Worm (Caenorhabditis elegans): Measurements from ENCODE around the gene eif-2Bepsilon.

DNA sequence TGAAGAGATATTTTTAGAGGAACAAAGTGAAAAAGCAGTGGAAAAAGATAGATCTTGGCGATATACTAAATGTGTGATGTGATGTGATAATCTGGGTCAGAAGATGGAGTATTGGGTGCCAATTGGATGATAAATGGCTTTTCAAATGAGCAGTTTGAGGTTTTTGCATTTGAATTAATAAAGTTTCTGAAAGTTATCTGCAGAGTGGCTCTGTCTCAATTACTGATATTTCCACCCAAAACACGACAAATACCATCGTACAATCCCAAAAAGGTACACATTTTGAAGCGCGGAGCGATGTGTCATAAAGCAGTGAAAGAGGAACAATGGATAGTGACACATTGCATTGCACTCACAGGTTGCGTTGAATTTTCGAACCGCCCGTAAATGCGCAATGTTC, 22.1 kb upstream of the eif-2Bepsilon start:
- TF ChIP-seq blmp-1 (tag; optimal IDR thresholded peaks at IDR 0.05) (no peak), cnd-1 (tag; optimal IDR thresholded peaks at IDR 0.05) (no peak)

All from whole organism, mixed stage, embryonic.